Fruit fly (Drosophila melanogaster): ENCODE data around the gene CG5391.
A peak's percentile ranks its signal among the peaks of the same experiment; 100 is the strongest.

The CG5391 gene

DNA sequence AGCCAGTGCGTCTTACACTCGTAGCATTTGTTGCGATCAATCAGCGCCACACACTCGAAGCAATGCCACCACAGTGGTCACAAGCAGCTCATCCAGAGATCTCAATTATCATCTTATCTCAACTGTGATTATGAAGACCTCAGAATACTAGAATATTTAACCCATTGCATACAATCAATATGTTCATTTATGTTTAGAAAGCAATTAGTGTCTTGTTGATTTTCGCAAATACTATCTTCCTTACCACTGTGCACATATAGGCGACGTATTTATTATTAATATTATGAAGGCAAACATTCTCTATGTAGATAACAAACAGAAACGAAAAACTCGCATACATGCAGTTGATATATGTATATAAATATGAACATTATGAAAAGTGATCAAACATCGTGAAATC, 24.9 kb upstream of the CG5391 start:
- TF ChIP-seq dsf (GFP tag; optimal IDR thresholded peaks at IDR 0.05; ENCODE audit: borderline replicate concordance) (no peak), N (GFP tag; optimal IDR thresholded peaks at IDR 0.05) (no peak), CG9705 (GFP tag; optimal IDR thresholded peaks at IDR 0.05) (no peak), Hnf4 (GFP tag; optimal IDR thresholded peaks at IDR 0.05) (peak; percentile 77), GATAd (GFP tag; optimal IDR thresholded peaks at IDR 0.05) (no peak), jim (GFP tag; optimal IDR thresholded peaks at IDR 0.05) (no peak), sage (GFP tag; optimal IDR thresholded peaks at IDR 0.05) (peak; percentile 60), Myc (optimal IDR thresholded peaks at IDR 0.05) (no peak), CG32264 (GFP tag; optimal IDR thresholded peaks at IDR 0.05) (peak; percentile 23), OdsH (GFP tag; optimal IDR thresholded peaks at IDR 0.05) (peak; percentile 92), dmrt93B (GFP tag; optimal IDR thresholded peaks at IDR 0.05) (peak; percentile 15), Rel (GFP tag; optimal IDR thresholded peaks at IDR 0.05) (peak; percentile 46), Rel (tag; optimal IDR thresholded peaks at IDR 0.05) (peak; percentile 24), sv (GFP tag; optimal IDR thresholded peaks at IDR 0.05) (peak; percentile 47), psq (GFP tag; optimal IDR thresholded peaks at IDR 0.05) (peak; percentile 72), usp (GFP tag; optimal IDR thresholded peaks at IDR 0.05) (no peak), pan (optimal IDR thresholded peaks at IDR 0.05) (no peak), Abd-B (GFP tag; optimal IDR thresholded peaks at IDR 0.05) (no peak), rgr (GFP tag; optimal IDR thresholded peaks at IDR 0.05) (peak; percentile 94), Vsx2 (GFP tag; optimal IDR thresholded peaks at IDR 0.05; ENCODE audit: partially characterized antibody) (no peak), CrebA (GFP tag; optimal IDR thresholded peaks at IDR 0.05; ENCODE audit: borderline replicate concordance) (no peak), Sp1 (GFP tag; optimal IDR thresholded peaks at IDR 0.05) (peak; percentile 50), foxo (GFP tag; optimal IDR thresholded peaks at IDR 0.05) (peak in 1 of 2 experiments; percentile 85), HLH106 (tag; optimal IDR thresholded peaks at IDR 0.05) (peak; percentile 61), Hr78 (GFP tag; optimal IDR thresholded peaks at IDR 0.05) (no peak), tai (GFP tag; optimal IDR thresholded peaks at IDR 0.05) (no peak), ey (GFP tag; optimal IDR thresholded peaks at IDR 0.05) (peak; percentile 89), Mio (GFP tag; optimal IDR thresholded peaks at IDR 0.05) (peak; percentile 63), Jra (GFP tag; optimal IDR thresholded peaks at IDR 0.05) (peak; percentile 68), lola (GFP tag; optimal IDR thresholded peaks at IDR 0.05) (no peak), dl (GFP tag; optimal IDR thresholded peaks at IDR 0.05; ENCODE audit: insufficient read depth in 1 of 2, partially characterized antibody in 2 of 2) (no peak), Dif (GFP tag; optimal IDR thresholded peaks at IDR 0.05; ENCODE audit: partially characterized antibody) (no peak), br (GFP tag; optimal IDR thresholded peaks at IDR 0.05) (peak; percentile 79), woc (GFP tag; optimal IDR thresholded peaks at IDR 0.05) (peak; percentile 27), h (GFP tag; optimal IDR thresholded peaks at IDR 0.05) (peak; percentile 92), brk (GFP tag; optimal IDR thresholded peaks at IDR 0.05) (peak; percentile 85), Dfd (GFP tag; optimal IDR thresholded peaks at IDR 0.05) (no peak), fru (GFP tag; optimal IDR thresholded peaks at IDR 0.05) (peak; percentile 80), Hr83 (GFP tag; optimal IDR thresholded peaks at IDR 0.05; ENCODE audit: poor library complexity, severe bottlenecking) (no peak)

- TF ChIP-seq psq (GFP tag; optimal IDR thresholded peaks at IDR 0.05) (peak; percentile 2), foxo (GFP tag; optimal IDR thresholded peaks at IDR 0.05) (peak in 1 of 2 experiments; percentile 14), woc (GFP tag; optimal IDR thresholded peaks at IDR 0.05) (no peak), Hnf4 (GFP tag; optimal IDR thresholded peaks at IDR 0.05) (peak; percentile 14), h (GFP tag; optimal IDR thresholded peaks at IDR 0.05) (peak; percentile 18), CrebA (GFP tag; optimal IDR thresholded peaks at IDR 0.05; ENCODE audit: borderline replicate concordance) (no peak), dmrt93B (GFP tag; optimal IDR thresholded peaks at IDR 0.05) (no peak)
These were observed 24.0 kb upstream of the CG5391 start for dm6 chr3R:22357942-22358341.
